Fruit fly (Drosophila melanogaster) whole organism, wandering third instar larva: ENCODE data around the gene CG13896.
A peak's percentile ranks its signal among the peaks of the same experiment; 100 is the strongest.

Experiments
- Abd-B ChIP-seq: fragments of >200 bp; optimal IDR thresholded peaks from 2 replicates; lab custom pipeline; 2017; ENCODE audit warnings: missing biosample characterization, missing genetic modification characterization
- CG32264 ChIP-seq: fragments of 200-800 bp; sonication (Bioruptor generic); optimal IDR thresholded peaks from 2 replicates; lab custom pipeline; 2016; ENCODE audit warnings: missing biosample characterization, missing genetic modification characterization
- CG9705 ChIP-seq: fragments of 200-800 bp; sonication (Bioruptor generic); optimal IDR thresholded peaks from 2 replicates; lab custom pipeline; 2018; ENCODE audit warnings: missing biosample characterization, mild to moderate bottlenecking, missing genetic modification characterization
- CrebA ChIP-seq: fragments of 200-800 bp; sonication (Bioruptor generic); optimal IDR thresholded peaks from 2 replicates; lab custom pipeline; 2016; ENCODE audit warnings: missing biosample characterization, mild to moderate bottlenecking, missing genetic modification characterization, borderline replicate concordance
- Dfd ChIP-seq: fragments of >200 bp; optimal IDR thresholded peaks from 2 replicates; lab custom pipeline; 2017; ENCODE audit warnings: missing biosample characterization, missing genetic modification characterization
- Dif ChIP-seq: fragments of 200-275, 200-300 bp; sonication (Bioruptor generic); optimal IDR thresholded peaks from 2 replicates; lab custom pipeline; 2018; ENCODE audit warnings: missing biosample characterization, missing genetic modification characterization; ENCODE audit not compliant: partially characterized antibody
- GATAd ChIP-seq: sonication (Bioruptor generic); optimal IDR thresholded peaks from 2 replicates; lab custom pipeline; 2016; ENCODE audit warnings: missing biosample characterization, missing genetic modification characterization
- HLH106 ChIP-seq: fragments of 200-800 bp; optimal IDR thresholded peaks from 3 replicates; lab custom pipeline; 2019; ENCODE audit warnings: missing biosample characterization, mild to moderate bottlenecking, missing genetic modification characterization, moderate library complexity
- Hnf4 ChIP-seq: fragments of 200-800 bp; sonication (Bioruptor generic); optimal IDR thresholded peaks from 2 replicates; lab custom pipeline; 2016; ENCODE audit warnings: missing biosample characterization, mild to moderate bottlenecking, missing genetic modification characterization
- Hr78 ChIP-seq: fragments of >200 bp; optimal IDR thresholded peaks from 2 replicates; lab custom pipeline; 2017; ENCODE audit warnings: missing biosample characterization, missing genetic modification characterization
- Hr83 ChIP-seq: fragments of 200-300 bp; sonication (Bioruptor generic); optimal IDR thresholded peaks from 2 replicates; lab custom pipeline; 2016; ENCODE audit warnings: missing biosample characterization, mild to moderate bottlenecking, missing genetic modification characterization, moderate library complexity; ENCODE audit not compliant: poor library complexity, severe bottlenecking
- Jra ChIP-seq: sonication (Bioruptor generic); optimal IDR thresholded peaks from 2 replicates; lab custom pipeline; 2016; ENCODE audit warnings: missing biosample characterization, missing genetic modification characterization
- Mio ChIP-seq: sonication (Bioruptor generic); optimal IDR thresholded peaks from 2 replicates; lab custom pipeline; 2016; ENCODE audit warnings: missing biosample characterization, missing genetic modification characterization
- Myc ChIP-seq: fragments of >200 bp; optimal IDR thresholded peaks from 2 replicates; lab custom pipeline; 2017
- N ChIP-seq: fragments of >200 bp; optimal IDR thresholded peaks from 2 replicates; lab custom pipeline; 2018; ENCODE audit warnings: missing biosample characterization, missing external identifiers, missing genetic modification characterization
- OdsH ChIP-seq: fragments of 200-800 bp; sonication (Bioruptor generic); optimal IDR thresholded peaks from 2 replicates; lab custom pipeline; 2016; ENCODE audit warnings: missing biosample characterization, mild to moderate bottlenecking, missing genetic modification characterization
- Rel ChIP-seq, 2 experiments: fragments of 200-800 bp; sonication (Bioruptor generic) in 1 of 2; optimal IDR thresholded peaks; 2 replicates in 1 of 2; 3 replicates in 1 of 2; lab custom pipeline; 2016 to 2019; ENCODE audit warnings: mild to moderate bottlenecking in 2 of 2, missing biosample characterization in 2 of 2, missing genetic modification characterization in 2 of 2, moderate library complexity in 1 of 2
- Sp1 ChIP-seq: fragments of 200-800 bp; sonication (Bioruptor generic); optimal IDR thresholded peaks from 3 replicates; lab custom pipeline; 2019; ENCODE audit warnings: missing biosample characterization, mild to moderate bottlenecking, missing genetic modification characterization, moderate library complexity
- Vsx2 ChIP-seq: fragments of 200-300, 225-300 bp; sonication (Bioruptor generic); optimal IDR thresholded peaks from 2 replicates; lab custom pipeline; 2018; ENCODE audit warnings: missing biosample characterization, missing genetic modification characterization; ENCODE audit not compliant: partially characterized antibody
- br ChIP-seq: fragments of 200-800 bp; sonication (Bioruptor generic); optimal IDR thresholded peaks from 2 replicates; lab custom pipeline; 2016; ENCODE audit warnings: missing biosample characterization, missing genetic modification characterization
- brk ChIP-seq: fragments of 200-800 bp; sonication (Bioruptor generic); optimal IDR thresholded peaks from 2 replicates; lab custom pipeline; 2016; ENCODE audit warnings: missing biosample characterization, mild to moderate bottlenecking, missing genetic modification characterization
- dl ChIP-seq, 2 experiments: fragments of 175-275, 200-275 bp in 1 of 2; fragments of 200-275 bp in 1 of 2; sonication (Bioruptor generic); optimal IDR thresholded peaks; lab custom pipeline; 2018; ENCODE audit warnings: mild to moderate bottlenecking in 2 of 2, missing biosample characterization in 2 of 2, missing genetic modification characterization in 2 of 2, moderate library complexity in 2 of 2; ENCODE audit not compliant: partially characterized antibody in 2 of 2, insufficient read depth in 1 of 2
- dmrt93B ChIP-seq: fragments of 200-800 bp; sonication (Bioruptor generic); optimal IDR thresholded peaks from 2 replicates; lab custom pipeline; 2018; ENCODE audit warnings: missing biosample characterization, mild to moderate bottlenecking, missing genetic modification characterization
- dsf ChIP-seq: sonication (Bioruptor generic); optimal IDR thresholded peaks from 2 replicates; lab custom pipeline; 2016; ENCODE audit warnings: missing biosample characterization, missing genetic modification characterization, borderline replicate concordance
- ey ChIP-seq: fragments of 200-800 bp; sonication (Bioruptor generic); optimal IDR thresholded peaks from 2 replicates; lab custom pipeline; 2016; ENCODE audit warnings: missing biosample characterization, missing genetic modification characterization
- foxo ChIP-seq, 2 experiments: fragments of 200-800 bp; sonication (Bioruptor generic); optimal IDR thresholded peaks; 2 replicates in 1 of 2; 3 replicates in 1 of 2; lab custom pipeline; 2016 to 2017; ENCODE audit warnings: missing biosample characterization in 2 of 2, missing genetic modification characterization in 2 of 2
- fru ChIP-seq: fragments of 200-800 bp; sonication (Bioruptor generic); optimal IDR thresholded peaks from 3 replicates; lab custom pipeline; 2016; ENCODE audit warnings: missing biosample characterization, mild to moderate bottlenecking, missing genetic modification characterization
- h ChIP-seq: fragments of 200-800 bp; sonication (Bioruptor generic); optimal IDR thresholded peaks from 3 replicates; lab custom pipeline; 2016; ENCODE audit warnings: missing biosample characterization, mild to moderate bottlenecking, missing genetic modification characterization
- jim ChIP-seq: fragments of 175-275, 200-325 bp; sonication (Bioruptor generic); optimal IDR thresholded peaks from 2 replicates; lab custom pipeline; 2016; ENCODE audit warnings: missing biosample characterization, mild to moderate bottlenecking, missing genetic modification characterization
- lola ChIP-seq: fragments of >200 bp; optimal IDR thresholded peaks from 2 replicates; lab custom pipeline; 2017; ENCODE audit warnings: missing biosample characterization, missing genetic modification characterization
- pan ChIP-seq: fragments of >200 bp; optimal IDR thresholded peaks from 2 replicates; lab custom pipeline; 2017
- psq ChIP-seq: fragments of 200-800 bp; sonication (Bioruptor generic); optimal IDR thresholded peaks from 3 replicates; lab custom pipeline; 2017; ENCODE audit warnings: missing biosample characterization, mild to moderate bottlenecking, missing genetic modification characterization, moderate library complexity
- rgr ChIP-seq: fragments of 200-800 bp; sonication (Bioruptor generic); optimal IDR thresholded peaks from 3 replicates; lab custom pipeline; 2016; ENCODE audit warnings: missing biosample characterization, mild to moderate bottlenecking, missing genetic modification characterization
- sage ChIP-seq: fragments of 200-800 bp; sonication (Bioruptor generic); optimal IDR thresholded peaks from 2 replicates; lab custom pipeline; 2016; ENCODE audit warnings: missing biosample characterization, mild to moderate bottlenecking, missing genetic modification characterization
- sv ChIP-seq: fragments of 200-800 bp; sonication (Bioruptor generic); optimal IDR thresholded peaks from 3 replicates; lab custom pipeline; 2016; ENCODE audit warnings: missing biosample characterization, missing genetic modification characterization
- tai ChIP-seq: sonication (Bioruptor generic); optimal IDR thresholded peaks from 2 replicates; lab custom pipeline; 2016; ENCODE audit warnings: missing biosample characterization, missing genetic modification characterization
- usp ChIP-seq: fragments of >200 bp; optimal IDR thresholded peaks from 2 replicates; lab custom pipeline; 2017; ENCODE audit warnings: missing biosample characterization, missing genetic modification characterization
- woc ChIP-seq: sonication (Bioruptor generic); optimal IDR thresholded peaks from 2 replicates; lab custom pipeline; 2016; ENCODE audit warnings: missing biosample characterization, mild to moderate bottlenecking, missing genetic modification characterization

The CG13896 gene

DNA sequence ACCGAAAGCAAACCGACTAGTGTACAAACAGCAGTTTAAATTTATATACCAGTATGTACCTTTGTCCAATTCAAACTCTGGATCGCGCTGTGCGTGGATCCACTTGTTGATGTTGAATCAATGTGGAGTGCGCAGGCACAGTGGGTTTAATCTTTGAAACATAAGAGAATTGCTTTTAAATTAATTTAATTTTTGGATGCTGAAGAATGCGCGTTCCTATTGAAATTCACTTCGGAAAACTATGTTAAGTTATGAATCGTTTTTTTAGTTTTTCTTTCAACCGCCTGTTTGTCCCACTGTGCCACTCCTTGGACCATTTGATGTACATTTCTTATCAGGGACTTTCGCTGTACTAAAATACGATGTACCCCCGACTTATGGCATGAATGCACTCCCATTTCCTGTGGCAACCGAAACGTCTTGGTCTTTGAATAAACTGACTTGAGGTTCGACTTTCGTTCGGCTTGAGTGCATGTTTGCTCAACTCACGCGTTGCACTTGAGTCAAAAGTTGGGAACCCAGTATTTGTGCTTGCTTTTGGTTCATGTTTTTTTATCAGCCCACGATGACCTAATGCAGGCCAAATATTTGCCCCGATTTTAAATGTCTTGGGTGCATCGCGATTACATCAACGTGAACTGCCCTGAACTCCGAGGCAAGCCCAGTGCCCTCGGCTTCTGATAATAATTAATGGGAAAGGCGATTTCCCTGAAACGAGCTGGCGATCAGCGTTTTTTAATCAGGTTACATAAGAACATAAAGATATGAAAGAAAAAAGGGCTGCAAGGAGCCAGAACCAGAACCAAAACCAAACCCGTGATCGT lies 13.1 kb upstream of the CG13896 start:
- TF ChIP-seq N (GFP tag; lab: Kevin White, UChicago), result no peak
- TF ChIP-seq tai, result peak; percentile 84
- TF ChIP-seq foxo (GFP tag; optimal IDR thresholded peaks at IDR 0.05; lab: Kevin White, UChicago), result peak; percentile 57 to 96
- peak; percentile 92 for TF ChIP-seq sv (GFP tag; lab: Kevin White, UChicago)
- peak; percentile 91 for TF ChIP-seq rgr
- TF ChIP-seq pan (lab: Kevin White, UChicago), result no peak
- TF ChIP-seq woc, result peak; percentile 82
- TF ChIP-seq CG9705 (GFP tag; lab: Kevin White, UChicago), result peak; percentile 66
- TF ChIP-seq usp (GFP tag; lab: Kevin White, UChicago), result no peak
- peak; percentile 94 for TF ChIP-seq h
- peak; percentile 77 for TF ChIP-seq dmrt93B (GFP tag; lab: Kevin White, UChicago)
- TF ChIP-seq GATAd (GFP tag; lab: Kevin White, UChicago), result no peak
- no peak for TF ChIP-seq Vsx2
- TF ChIP-seq Jra (GFP tag; lab: Kevin White, UChicago), result peak; percentile 88
- TF ChIP-seq dsf (GFP tag; lab: Kevin White, UChicago), result peak; percentile 39
- TF ChIP-seq CrebA (GFP tag; lab: Kevin White, UChicago), result no peak
- peak; percentile 95 for TF ChIP-seq br (GFP tag; lab: Kevin White, UChicago)
- TF ChIP-seq Sp1 (GFP tag; lab: Kevin White, UChicago), result peak; percentile 88
- peak; percentile 74 for TF ChIP-seq Rel (GFP tag; optimal IDR thresholded peaks at IDR 0.05; lab: Kevin White, UChicago)
- TF ChIP-seq Rel (tag; optimal IDR thresholded peaks at IDR 0.05; lab: Kevin White, UChicago), result peak; percentile 67
- no peak for TF ChIP-seq Hr83 (GFP tag; lab: Kevin White, UChicago)
- peak; percentile 89 for TF ChIP-seq ey (GFP tag; lab: Kevin White, UChicago)
- peak; percentile 85 for TF ChIP-seq psq
- TF ChIP-seq Dfd (GFP tag; lab: Kevin White, UChicago), result no peak
- TF ChIP-seq Hnf4, result peak; percentile 91
- TF ChIP-seq Hr78 (GFP tag; lab: Kevin White, UChicago), result no peak
- TF ChIP-seq Mio (GFP tag; lab: Kevin White, UChicago), result peak; percentile 47
- no peak for TF ChIP-seq lola
- peak; percentile 87 for TF ChIP-seq HLH106 (tag; lab: Kevin White, UChicago)
- no peak for TF ChIP-seq Myc (lab: Kevin White, UChicago)
- no peak for TF ChIP-seq Dif (GFP tag; lab: Kevin White, UChicago)
- peak; percentile 88 for TF ChIP-seq sage (GFP tag; lab: Kevin White, UChicago)
- TF ChIP-seq dl (GFP tag; optimal IDR thresholded peaks at IDR 0.05; lab: Kevin White, UChicago; ENCODE audit: insufficient read depth in 1 of 2, partially characterized antibody in 2 of 2), result no peak
- TF ChIP-seq brk (GFP tag; lab: Kevin White, UChicago), result peak; percentile 82
- TF ChIP-seq Abd-B (GFP tag; lab: Kevin White, UChicago), result no peak
- TF ChIP-seq CG32264 (GFP tag; lab: Kevin White, UChicago), result peak; percentile 79
- TF ChIP-seq fru (GFP tag; lab: Kevin White, UChicago), result peak; percentile 94
- peak; percentile 92 for TF ChIP-seq OdsH
- no peak for TF ChIP-seq jim (GFP tag; lab: Kevin White, UChicago)
